Worm (Caenorhabditis elegans) whole organism, early embryonic: ENCODE results near the gene F58D2.3.

Source experiments
- B0310.2 ChIP-seq: sonication (generic microtip); optimal IDR thresholded peaks from 2 replicates; lab custom pipeline; 2016; ENCODE audit warnings: mild to moderate bottlenecking, missing genetic modification characterization, missing compliant biosample characterization
- F13C5.2 ChIP-seq: sonication (generic microtip); optimal IDR thresholded peaks from 2 replicates; lab custom pipeline; 2017; ENCODE audit warnings: mild to moderate bottlenecking, missing genetic modification characterization, inconsistent platforms, missing compliant biosample characterization
- aly-1 ChIP-seq: sonication (generic microtip); optimal IDR thresholded peaks from 2 replicates; lab custom pipeline; 2016; ENCODE audit warnings: missing genetic modification characterization, missing compliant biosample characterization
- ama-1 ChIP-seq: fragments of 150-350 bp; optimal IDR thresholded peaks from 2 replicates; lab custom pipeline; 2014
- ceh-13 ChIP-seq: fragments of 200-800 bp; sonication (Bioruptor generic); optimal IDR thresholded peaks from 2 replicates; lab custom pipeline; 2018; ENCODE audit warnings: mild to moderate bottlenecking, missing genetic modification characterization, missing compliant biosample characterization
- ceh-36 ChIP-seq: sonication (generic microtip); optimal IDR thresholded peaks from 2 replicates; lab custom pipeline; 2016; ENCODE audit warnings: missing genetic modification characterization, inconsistent platforms, missing compliant biosample characterization
- ets-7 ChIP-seq: sonication (generic microtip); optimal IDR thresholded peaks from 2 replicates; lab custom pipeline; 2016; ENCODE audit warnings: missing genotype, missing genetic modification characterization, missing compliant biosample characterization
- flt-1 ChIP-seq: fragments of 200-800 bp; sonication (Bioruptor generic); IDR thresholded peaks from 2 replicates; pipeline ENCODE4 v1.3.6; 2022; ENCODE audit warnings: missing genetic modification characterization, missing compliant biosample characterization
- hmbx-1 ChIP-seq: sonication (generic microtip); optimal IDR thresholded peaks from 2 replicates; lab custom pipeline; 2016; ENCODE audit warnings: mild to moderate bottlenecking, missing genetic modification characterization, missing compliant biosample characterization
- hmg-4 ChIP-seq: fragments of 200-800 bp; sonication (Bioruptor generic); optimal IDR thresholded peaks from 2 replicates; lab custom pipeline; 2018; ENCODE audit warnings: mild to moderate bottlenecking, missing genetic modification characterization, missing compliant biosample characterization
- hnd-1 ChIP-seq: sonication (generic microtip); optimal IDR thresholded peaks from 2 replicates; lab custom pipeline; 2016; ENCODE audit warnings: missing genetic modification characterization, missing compliant biosample characterization
- pes-1 ChIP-seq: fragments of 200-800 bp; sonication (Bioruptor generic); IDR thresholded peaks from 2 replicates; pipeline ENCODE4 v1.3.6; 2022; ENCODE audit warnings: missing genetic modification reagents, missing genetic modification characterization, missing compliant biosample characterization
- scrt-1 ChIP-seq: fragments of 200-800 bp; sonication (Bioruptor generic); IDR thresholded peaks from 2 replicates; pipeline ENCODE4 v1.3.6; 2022; ENCODE audit warnings: missing genetic modification characterization, missing compliant biosample characterization
- sea-1 ChIP-seq: fragments of 200-800 bp; sonication (Bioruptor generic); conservative IDR thresholded peaks from 2 replicates; pipeline ENCODE4 v1.3.6; 2022; ENCODE audit warnings: missing genetic modification characterization, missing compliant biosample characterization
- tbx-11 ChIP-seq: fragments of 200-800 bp; sonication (Bioruptor generic); IDR thresholded peaks from 2 replicates; pipeline ENCODE4 v1.3.6; 2022; ENCODE audit warnings: missing genetic modification characterization, missing compliant biosample characterization
- tbx-37 ChIP-seq: fragments of 200-800 bp; sonication (Bioruptor generic); conservative IDR thresholded peaks from 2 replicates; pipeline ENCODE4 v1.3.6; 2022; ENCODE audit warnings: missing genetic modification reagents, missing genetic modification characterization, missing compliant biosample characterization
- tra-4 ChIP-seq: sonication (generic microtip); optimal IDR thresholded peaks from 2 replicates; lab custom pipeline; 2017; ENCODE audit warnings: missing genetic modification characterization, missing compliant biosample characterization

Gene F58D2.3

DNA sequence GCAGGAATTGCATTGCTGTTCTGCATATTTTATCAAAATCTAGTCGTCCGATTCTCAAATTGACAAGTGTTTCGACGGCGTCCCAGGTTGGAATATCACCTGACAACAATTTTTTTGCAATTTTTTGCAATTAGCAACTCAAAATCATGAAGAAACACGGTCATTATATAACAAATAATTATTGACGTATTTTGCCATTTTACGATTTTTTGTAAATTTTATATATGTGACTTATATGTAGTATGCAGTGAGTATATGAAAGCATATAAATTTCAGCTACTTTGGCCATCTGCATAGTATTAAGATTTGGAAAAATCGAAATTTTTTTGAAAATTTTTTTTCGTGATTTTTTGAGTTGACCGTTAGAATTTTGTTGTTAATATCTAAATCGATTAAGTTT is at the start of gene F58D2.3:
TSS of gene F58D2.3 (minus strand) at position 101 of the 400 bp plus-strand sequence.
- TF ChIP-seq B0310.2, result no peak
- TF ChIP-seq hmbx-1, result no peak
- TF ChIP-seq flt-1 (GFP tag; lab: Robert Waterston, UW), result no peak
- no peak for TF ChIP-seq aly-1 (tag; lab: Kevin White, UChicago)
- TF ChIP-seq tbx-37 (GFP tag; lab: Robert Waterston, UW), result no peak
- TF ChIP-seq ceh-13 (GFP tag; lab: Kevin White, UChicago), result no peak
- no peak for TF ChIP-seq scrt-1
- no peak for TF ChIP-seq hnd-1
- no peak for TF ChIP-seq ets-7
- TF ChIP-seq tbx-11 (GFP tag; lab: Robert Waterston, UW), result no peak
- no peak for TF ChIP-seq tra-4 (tag; lab: Kevin White, UChicago)

DNA sequence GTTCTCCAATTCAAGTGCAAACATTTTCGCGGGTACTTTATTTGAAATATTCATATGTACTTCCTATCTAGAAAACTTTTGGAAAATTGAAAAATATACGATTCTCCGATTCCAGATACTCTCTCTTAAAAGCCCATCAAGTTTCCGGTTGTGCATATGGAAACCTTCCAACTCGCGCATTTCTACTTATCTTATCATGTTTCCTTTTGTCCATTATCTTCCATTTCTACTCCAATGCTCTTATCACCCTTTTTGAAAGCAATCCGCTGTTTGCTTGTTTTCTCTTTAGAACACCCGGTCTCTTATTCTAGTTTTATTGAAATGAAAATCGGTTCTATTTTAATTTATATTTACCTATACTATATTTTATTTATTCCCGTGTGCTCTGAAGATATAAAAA is 41.0 kb upstream of the F58D2.3 start, which contains the start of gene C48D1.5:
TSS of gene C48D1.5 (plus strand) at position 301 of the 400 bp plus-strand sequence.
- TF ChIP-seq hmg-4 (GFP tag; lab: Kevin White, UChicago), result no peak

DNA sequence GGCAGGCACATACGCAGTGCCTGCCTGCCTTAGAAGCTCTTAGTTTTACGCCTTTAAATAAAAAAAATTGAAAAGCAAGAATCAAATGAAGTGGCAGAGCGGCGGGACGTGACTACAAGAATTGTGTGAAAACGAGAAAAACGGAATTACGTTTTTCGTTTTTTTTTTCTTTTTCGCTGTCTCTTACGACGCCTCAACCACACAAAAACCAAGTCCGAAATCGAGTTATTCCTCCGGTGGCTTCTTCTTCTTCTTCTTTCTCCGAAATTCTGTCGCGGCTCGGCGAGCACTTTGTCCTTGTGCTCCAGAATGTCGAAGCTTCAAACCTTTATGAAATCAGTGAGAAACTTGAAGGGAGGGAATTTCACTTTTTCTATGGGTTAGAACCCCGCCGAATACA is 40.0 kb upstream of the F58D2.3 start:
- TF ChIP-seq ceh-13 (GFP tag; lab: Kevin White, UChicago), result no peak
- no peak for TF ChIP-seq tbx-37 (GFP tag; lab: Robert Waterston, UW)
- no peak for TF ChIP-seq ets-7
- no peak for TF ChIP-seq B0310.2
- no peak for TF ChIP-seq hmbx-1
- no peak for TF ChIP-seq sea-1 (GFP tag; lab: Robert Waterston, UW)
- TF ChIP-seq scrt-1, result no peak
- TF ChIP-seq hnd-1, result no peak
- no peak for TF ChIP-seq aly-1 (tag; lab: Kevin White, UChicago)
- TF ChIP-seq ceh-36 (tag; lab: Kevin White, UChicago), result no peak
- no peak for TF ChIP-seq hmg-4 (GFP tag; lab: Kevin White, UChicago)
- TF ChIP-seq ama-1 (lab: Kevin White, UChicago), result no peak
- TF ChIP-seq tra-4 (tag; lab: Kevin White, UChicago), result no peak
- no peak for TF ChIP-seq tbx-11 (GFP tag; lab: Robert Waterston, UW)

DNA sequence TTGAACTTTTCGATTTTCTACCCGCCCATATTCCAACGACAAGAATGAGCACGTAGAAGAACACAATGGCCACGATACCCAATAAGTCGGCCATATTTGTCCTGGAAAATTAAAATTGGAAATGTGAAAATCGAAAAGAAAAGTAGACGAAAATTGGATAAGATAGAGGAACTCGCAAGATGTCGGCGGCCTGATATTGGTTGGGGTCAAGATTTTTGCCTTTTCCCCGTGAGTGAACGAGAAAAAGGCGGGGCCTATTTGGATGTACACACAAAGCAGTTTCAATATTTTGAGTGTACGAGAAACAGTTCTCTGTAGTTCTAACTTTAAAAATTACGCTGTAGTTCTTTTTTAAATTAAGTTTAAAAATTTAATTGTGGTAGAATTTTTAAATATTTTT is 33.8 kb upstream of the F58D2.3 start, which contains the start of gene cho-1:
TSS of gene cho-1 (minus strand) at position 101 of the 400 bp plus-strand sequence.
- TF ChIP-seq tbx-11 (GFP tag; lab: Robert Waterston, UW), result no peak
- no peak for TF ChIP-seq flt-1 (GFP tag; lab: Robert Waterston, UW)
- no peak for TF ChIP-seq tbx-37 (GFP tag; lab: Robert Waterston, UW)
- no peak for TF ChIP-seq aly-1 (tag; lab: Kevin White, UChicago)
- no peak for TF ChIP-seq hnd-1

DNA sequence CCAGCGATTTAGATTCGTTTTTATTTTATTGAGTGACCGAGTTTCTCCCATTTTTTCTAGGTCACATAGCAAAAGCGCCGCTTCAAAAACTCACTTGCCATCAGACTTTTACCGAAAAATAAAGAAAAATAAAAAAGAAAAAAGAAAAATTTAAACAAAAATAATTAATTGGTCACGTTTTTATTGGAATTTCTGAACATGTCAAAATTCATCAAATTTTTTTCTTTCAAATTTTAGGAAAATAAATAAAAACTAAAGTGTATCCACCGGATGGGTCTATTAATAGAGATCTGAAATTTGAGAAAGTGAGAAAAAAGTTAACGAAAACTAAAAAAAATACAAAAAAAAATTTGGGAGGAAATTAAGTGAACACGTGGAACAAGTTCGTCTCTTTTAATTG is 28.9 kb upstream of the F58D2.3 start, which contains the start of gene C48D1.9:
TSS of gene C48D1.9 (minus strand) at position 101 of the 400 bp plus-strand sequence.
- no peak for TF ChIP-seq hmbx-1

DNA sequence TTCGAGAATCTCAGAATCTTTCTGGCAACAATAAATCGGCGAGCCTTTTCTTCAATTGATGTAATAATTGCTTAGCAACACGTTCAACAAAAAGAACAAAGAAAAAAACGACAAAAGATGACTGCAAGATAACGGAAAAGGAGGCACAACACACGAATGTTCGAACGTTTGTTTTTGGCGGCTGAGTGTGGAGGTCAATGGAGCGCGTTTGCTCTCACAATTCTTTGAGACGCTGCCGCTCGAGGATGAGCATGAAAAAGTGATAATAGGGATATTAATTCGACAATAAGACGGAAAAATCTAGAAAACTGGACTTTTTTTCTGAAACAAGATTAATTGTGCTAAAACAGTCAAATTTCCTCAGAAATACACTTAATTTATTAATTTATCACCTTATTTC is 25.3 kb upstream of the F58D2.3 start:
- TF ChIP-seq hmg-4 (GFP tag; lab: Kevin White, UChicago) (peak; percentile 15), F13C5.2 (no peak)

DNA sequence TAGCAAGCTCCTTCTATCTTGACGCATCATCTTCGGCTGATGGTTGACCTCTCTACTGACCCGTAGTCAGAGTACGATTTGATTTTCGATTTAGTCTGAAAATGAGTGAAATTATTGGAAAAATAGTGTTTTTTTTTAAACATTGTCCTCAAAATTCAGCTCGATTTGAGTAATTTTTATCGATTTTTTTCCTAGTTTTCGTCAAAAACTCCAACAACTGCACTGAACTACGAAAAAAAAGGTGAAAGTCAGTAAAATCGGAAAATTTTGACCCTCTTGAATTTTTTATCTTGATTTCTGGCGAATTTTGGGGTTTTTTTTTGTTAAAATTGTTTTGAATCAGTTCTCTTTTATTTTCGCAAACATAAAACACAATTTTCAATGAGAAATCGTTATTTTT is 23.4 kb upstream of the F58D2.3 start, which contains the start of gene ced-3:
TSS of gene ced-3 (minus strand) at position 101 of the 400 bp plus-strand sequence.
- TF ChIP-seq tbx-37 (GFP tag; lab: Robert Waterston, UW), result no peak
- TF ChIP-seq ceh-13 (GFP tag; lab: Kevin White, UChicago), result no peak
- no peak for TF ChIP-seq F13C5.2
- no peak for TF ChIP-seq ama-1 (lab: Kevin White, UChicago)
- TF ChIP-seq flt-1 (GFP tag; lab: Robert Waterston, UW), result no peak
- no peak for TF ChIP-seq scrt-1
- no peak for TF ChIP-seq tra-4 (tag; lab: Kevin White, UChicago)
- no peak for TF ChIP-seq sea-1 (GFP tag; lab: Robert Waterston, UW)
- no peak for TF ChIP-seq hmg-4 (GFP tag; lab: Kevin White, UChicago)
- TF ChIP-seq aly-1 (tag; lab: Kevin White, UChicago), result no peak

DNA sequence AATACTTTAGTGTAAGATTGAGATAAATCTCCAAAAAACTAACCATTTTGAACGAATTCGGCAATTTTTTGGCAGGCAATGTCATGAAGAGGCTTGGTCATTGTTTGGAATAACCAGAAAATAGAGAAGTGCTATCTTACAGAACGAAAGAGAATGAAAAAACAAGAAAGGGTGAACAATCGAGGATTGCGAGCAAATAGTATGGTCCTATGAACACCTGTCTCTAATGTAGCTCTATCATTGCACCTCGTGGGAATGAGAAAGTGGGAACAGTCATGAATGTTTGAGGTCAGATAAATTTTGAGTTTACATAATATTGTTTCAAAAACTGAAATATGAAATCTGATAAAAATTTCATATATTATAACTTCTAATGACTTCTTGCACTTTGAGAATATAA is 16.7 kb upstream of the F58D2.3 start, which contains the start of gene C48D1.1:
TSS of gene C48D1.1 (minus strand) at position 101 of the 400 bp plus-strand sequence.
- TF ChIP-seq B0310.2 (no peak), scrt-1 (no peak), tra-4 (tag; lab: Kevin White, UChicago) (no peak), ceh-36 (tag; lab: Kevin White, UChicago) (no peak), hnd-1 (no peak), hmg-4 (GFP tag; lab: Kevin White, UChicago) (no peak), tbx-11 (GFP tag; lab: Robert Waterston, UW) (no peak), F13C5.2 (no peak), aly-1 (tag; lab: Kevin White, UChicago) (no peak), ama-1 (lab: Kevin White, UChicago) (no peak), ceh-13 (GFP tag; lab: Kevin White, UChicago) (no peak), tbx-37 (GFP tag; lab: Robert Waterston, UW) (no peak), hmbx-1 (no peak), pes-1 (GFP tag; lab: Robert Waterston, UW) (no peak), flt-1 (GFP tag; lab: Robert Waterston, UW) (no peak)

DNA sequence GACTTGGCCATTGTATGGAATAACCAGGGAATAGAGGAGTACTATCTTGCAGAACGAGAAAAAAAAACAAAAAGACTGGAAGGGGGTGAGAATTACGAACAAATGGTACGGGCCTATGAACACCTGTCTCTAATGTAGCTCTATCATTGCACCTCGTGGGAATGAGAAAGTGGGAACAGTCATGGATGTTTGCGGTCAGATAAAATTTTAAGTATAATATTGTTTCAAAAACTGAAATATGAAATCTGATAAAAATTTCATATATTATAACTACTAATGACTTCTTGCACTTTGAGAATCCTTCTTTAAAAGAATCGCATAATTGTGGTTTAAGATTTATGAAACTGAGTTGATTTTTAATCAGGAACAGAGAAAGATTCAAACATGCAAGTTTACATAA is 12.6 kb upstream of the F58D2.3 start, which contains the start of gene F58D2.5:
TSS of gene F58D2.5 (minus strand) at position 101 of the 400 bp plus-strand sequence.
- TF ChIP-seq ceh-13 (GFP tag; lab: Kevin White, UChicago) (no peak), scrt-1 (no peak), tra-4 (tag; lab: Kevin White, UChicago) (no peak), pes-1 (GFP tag; lab: Robert Waterston, UW) (no peak), flt-1 (GFP tag; lab: Robert Waterston, UW) (no peak), ama-1 (lab: Kevin White, UChicago) (no peak), sea-1 (GFP tag; lab: Robert Waterston, UW) (no peak), hmg-4 (GFP tag; lab: Kevin White, UChicago) (no peak), ceh-36 (tag; lab: Kevin White, UChicago) (no peak)
